Fruit fly (Drosophila melanogaster) whole organism, embryonic: ENCODE data around the gene CG10907.

Source experiments
- B-H1 ChIP-seq: fragments of 200-800 bp; sonication (Bioruptor generic); IDR thresholded peaks from 3 replicates; pipeline ENCODE4 v1.3.6; 2022; ENCODE audit warnings: missing biosample characterization, missing genetic modification characterization
- CG10543 ChIP-seq: fragments of 200-800 bp; sonication (Bioruptor generic); optimal IDR thresholded peaks from 3 replicates; lab custom pipeline; 2017; ENCODE audit warnings: missing biosample characterization, mild to moderate bottlenecking, missing genetic modification characterization, moderate library complexity
- CG12071 ChIP-seq: fragments of 200-800 bp; sonication (Bioruptor generic); optimal IDR thresholded peaks from 3 replicates; lab custom pipeline; 2018; ENCODE audit warnings: missing biosample characterization, mild to moderate bottlenecking, missing genetic modification characterization
- CG12299 ChIP-seq: fragments of 200-800 bp; sonication (Bioruptor generic); optimal IDR thresholded peaks from 2 replicates; lab custom pipeline; 2018; ENCODE audit warnings: missing biosample characterization, mild to moderate bottlenecking, missing genetic modification characterization
- CG12659 ChIP-seq: fragments of 200-800 bp; sonication (Bioruptor generic); optimal IDR thresholded peaks from 3 replicates; lab custom pipeline; 2017; ENCODE audit warnings: mild to moderate bottlenecking, missing biosample characterization, missing genetic modification reagents, missing genetic modification characterization
- CG14860 ChIP-seq: fragments of 200-800 bp; sonication (Bioruptor generic); IDR thresholded peaks from 3 replicates; pipeline ENCODE4 v1.3.6; 2022; ENCODE audit warnings: missing biosample characterization, missing genetic modification characterization; ENCODE audit not compliant: partially characterized antibody
- CG15479 ChIP-seq: fragments of 200-800 bp; sonication (Bioruptor generic); optimal IDR thresholded peaks from 3 replicates; lab custom pipeline; 2019; ENCODE audit warnings: missing biosample characterization, mild to moderate bottlenecking, missing genetic modification characterization, moderate library complexity
- CG16815 ChIP-seq: fragments of 200-800 bp; sonication (Bioruptor generic); optimal IDR thresholded peaks from 3 replicates; lab custom pipeline; 2017; ENCODE audit warnings: missing biosample characterization, mild to moderate bottlenecking, missing genetic modification characterization
- CG17385 ChIP-seq: fragments of 200-800 bp; sonication (Bioruptor generic); optimal IDR thresholded peaks from 3 replicates; lab custom pipeline; 2018; ENCODE audit warnings: missing biosample characterization, mild to moderate bottlenecking, missing genetic modification characterization
- CG18011 ChIP-seq: fragments of 200-800 bp; sonication (Bioruptor generic); optimal IDR thresholded peaks from 2 replicates; lab custom pipeline; 2017; ENCODE audit warnings: missing biosample characterization, missing genetic modification characterization, mild to moderate bottlenecking, moderate library complexity, missing genotype
- CG18476 ChIP-seq: fragments of 200-800 bp; sonication (Bioruptor generic); optimal IDR thresholded peaks from 2 replicates; lab custom pipeline; 2016; ENCODE audit warnings: missing biosample characterization, mild to moderate bottlenecking, missing genetic modification characterization
- CG18619 ChIP-seq: fragments of 200-800 bp; sonication (Bioruptor generic); optimal IDR thresholded peaks from 3 replicates; lab custom pipeline; 2017; ENCODE audit warnings: missing biosample characterization, mild to moderate bottlenecking, missing genetic modification characterization
- CG3065 ChIP-seq: fragments of 200-800 bp; sonication (Bioruptor generic); optimal IDR thresholded peaks from 2 replicates; lab custom pipeline; 2016; ENCODE audit warnings: missing biosample characterization, missing genetic modification characterization
- CG32767 ChIP-seq: fragments of 200-800 bp; sonication (Bioruptor generic); IDR thresholded peaks from 2 replicates; pipeline ENCODE4 v1.3.6; 2022; ENCODE audit warnings: missing biosample characterization, missing genetic modification characterization
- CG3281 ChIP-seq: fragments of 200-800 bp; sonication (Bioruptor generic); optimal IDR thresholded peaks from 3 replicates; lab custom pipeline; 2017; ENCODE audit warnings: missing biosample characterization, mild to moderate bottlenecking, missing genetic modification characterization
- CG34224 ChIP-seq: fragments of 200-800 bp; sonication (Bioruptor generic); IDR thresholded peaks from 3 replicates; pipeline ENCODE4 v1.3.6; 2022; ENCODE audit warnings: missing biosample characterization, missing genetic modification characterization; ENCODE audit not compliant: partially characterized antibody
- CG34376 ChIP-seq: fragments of 200-800 bp; sonication (Bioruptor generic); optimal IDR thresholded peaks from 2 replicates; lab custom pipeline; 2018; ENCODE audit warnings: missing biosample characterization, mild to moderate bottlenecking, missing genetic modification characterization
- CG4617 ChIP-seq: fragments of 200-800 bp; sonication (Bioruptor generic); optimal IDR thresholded peaks from 3 replicates; lab custom pipeline; 2016; ENCODE audit warnings: missing biosample characterization, missing genetic modification characterization, borderline replicate concordance
- CG5245 ChIP-seq: fragments of 200-800 bp; sonication (Bioruptor generic); optimal IDR thresholded peaks from 3 replicates; lab custom pipeline; 2016; ENCODE audit warnings: missing biosample characterization, missing genetic modification characterization
- CG7839 ChIP-seq: fragments of 200-800 bp; sonication (Bioruptor generic); optimal IDR thresholded peaks from 3 replicates; lab custom pipeline; 2018; ENCODE audit warnings: missing biosample characterization, mild to moderate bottlenecking, missing genetic modification characterization, moderate library complexity
- CG7963 ChIP-seq: fragments of 200-800 bp; sonication (Bioruptor generic); IDR thresholded peaks from 3 replicates; pipeline ENCODE4 v1.3.6; 2022; ENCODE audit warnings: missing biosample characterization, missing genetic modification characterization; ENCODE audit not compliant: partially characterized antibody
- Dad ChIP-seq: fragments of 200-800 bp; sonication (Bioruptor generic); optimal IDR thresholded peaks from 3 replicates; lab custom pipeline; 2016; ENCODE audit warnings: missing biosample characterization, missing genetic modification characterization
- E2f1 ChIP-seq: fragments of 200-800 bp; sonication (Bioruptor generic); IDR thresholded peaks from 2 replicates; pipeline ENCODE4 v1.3.6; 2022; ENCODE audit warnings: missing biosample characterization, missing genetic modification characterization
- Fer1 ChIP-seq: fragments of 200-800 bp; sonication (Bioruptor generic); optimal IDR thresholded peaks from 2 replicates; lab custom pipeline; 2017; ENCODE audit warnings: missing biosample characterization, mild to moderate bottlenecking, missing genetic modification characterization
- HLHmδ ChIP-seq: fragments of 200-800 bp; sonication (Bioruptor generic); optimal IDR thresholded peaks from 2 replicates; lab custom pipeline; 2018; ENCODE audit warnings: missing biosample characterization, mild to moderate bottlenecking, missing genetic modification characterization, moderate library complexity
- Hand ChIP-seq: fragments of 200-800 bp; sonication (Bioruptor generic); optimal IDR thresholded peaks from 2 replicates; lab custom pipeline; 2017; ENCODE audit warnings: mild to moderate bottlenecking, missing biosample characterization, missing genetic modification reagents, missing genetic modification characterization
- Hsf ChIP-seq: fragments of 200-800 bp; sonication (Bioruptor generic); optimal IDR thresholded peaks from 3 replicates; lab custom pipeline; 2016; ENCODE audit warnings: missing biosample characterization, missing genetic modification characterization
- MBD-R2 ChIP-seq: fragments of 200-800 bp; sonication (Bioruptor generic); IDR thresholded peaks from 2 replicates; pipeline ENCODE4 v1.3.6; 2022; ENCODE audit warnings: missing biosample characterization, missing genetic modification characterization
- Mad ChIP-seq: fragments of 200-800 bp; sonication (Bioruptor generic); optimal IDR thresholded peaks from 2 replicates; lab custom pipeline; 2016; ENCODE audit warnings: missing biosample characterization, missing genetic modification characterization
- Neu2 ChIP-seq: fragments of 200-800 bp; sonication (Bioruptor generic); optimal IDR thresholded peaks from 3 replicates; lab custom pipeline; 2016; ENCODE audit warnings: missing biosample characterization, missing genetic modification characterization, borderline replicate concordance
- NfI ChIP-seq: fragments of 200-800 bp; sonication (Bioruptor generic); optimal IDR thresholded peaks from 3 replicates; lab custom pipeline; 2018; ENCODE audit warnings: missing biosample characterization, mild to moderate bottlenecking, missing genetic modification characterization, moderate library complexity
- Oaz ChIP-seq: fragments of 200-800 bp; sonication (Bioruptor generic); IDR thresholded peaks from 2 replicates; pipeline ENCODE4 v1.3.6; 2022; ENCODE audit warnings: missing biosample characterization, missing genetic modification characterization
- Oli ChIP-seq: fragments of 200-800 bp; sonication (Bioruptor generic); optimal IDR thresholded peaks from 2 replicates; lab custom pipeline; 2018; ENCODE audit warnings: missing biosample characterization, mild to moderate bottlenecking, missing genetic modification characterization, moderate library complexity
- Sin3A ChIP-seq: fragments of >200 bp; optimal IDR thresholded peaks from 2 replicates; lab custom pipeline; 2018
- amos ChIP-seq: fragments of 200-800 bp; sonication (Bioruptor generic); IDR thresholded peaks from 2 replicates; pipeline ENCODE4 v1.3.6; 2022; ENCODE audit warnings: missing biosample characterization, missing genetic modification characterization; ENCODE audit not compliant: partially characterized antibody
- ash1 ChIP-seq: fragments of 200-800 bp; sonication (Bioruptor generic); optimal IDR thresholded peaks from 2 replicates; lab custom pipeline; 2018; ENCODE audit warnings: missing biosample characterization, mild to moderate bottlenecking, missing genetic modification characterization
- bigmax ChIP-seq: fragments of 200-800 bp; sonication (Bioruptor generic); optimal IDR thresholded peaks from 2 replicates; lab custom pipeline; 2018; ENCODE audit warnings: missing biosample characterization, mild to moderate bottlenecking, missing genetic modification characterization
- crc ChIP-seq: fragments of 200-800 bp; sonication (Bioruptor generic); optimal IDR thresholded peaks from 2 replicates; lab custom pipeline; 2016; ENCODE audit warnings: missing biosample characterization, missing genetic modification characterization
- dmrt99B ChIP-seq: fragments of 200-800 bp; sonication (Bioruptor generic); optimal IDR thresholded peaks from 2 replicates; lab custom pipeline; 2018; ENCODE audit warnings: missing biosample characterization, mild to moderate bottlenecking, missing genetic modification characterization, moderate library complexity
- dpn ChIP-seq, 2 experiments: fragments of 200-800 bp; sonication (Bioruptor generic); optimal IDR thresholded peaks; 3 replicates each; lab custom pipeline; 2016; ENCODE audit warnings: missing biosample characterization in 2 of 2, missing genetic modification characterization in 2 of 2
- en ChIP-seq: fragments of 200-800 bp; sonication (Bioruptor generic); optimal IDR thresholded peaks from 2 replicates; lab custom pipeline; 2016; ENCODE audit warnings: missing biosample characterization, missing genetic modification characterization
- eve ChIP-seq, 2 experiments: fragments of >200 bp; optimal IDR thresholded peaks; 2 replicates each; lab custom pipeline; 2017; ENCODE audit warnings: missing biosample characterization in 2 of 2, missing genetic modification characterization in 2 of 2
- fd102C ChIP-seq: fragments of 200-800 bp; sonication (Bioruptor generic); optimal IDR thresholded peaks from 2 replicates; lab custom pipeline; 2018; ENCODE audit warnings: missing biosample characterization, mild to moderate bottlenecking, missing genetic modification characterization, moderate library complexity
- gce ChIP-seq: fragments of 200-800 bp; sonication (Bioruptor generic); IDR thresholded peaks from 3 replicates; pipeline ENCODE4 v1.3.6; 2022; ENCODE audit warnings: missing biosample characterization, missing genetic modification characterization
- gro ChIP-seq: fragments of 200-800 bp; sonication (Bioruptor generic); optimal IDR thresholded peaks from 2 replicates; lab custom pipeline; 2016; ENCODE audit warnings: missing biosample characterization, missing genetic modification characterization
- ham ChIP-seq: fragments of 200-800 bp; sonication (Bioruptor generic); IDR thresholded peaks from 2 replicates; pipeline ENCODE4 v1.3.6; 2022; ENCODE audit warnings: missing biosample characterization, missing genetic modification characterization
- inv ChIP-seq: fragments of 200-800 bp; sonication (Bioruptor generic); IDR thresholded peaks from 2 replicates; pipeline ENCODE4 v1.3.6; 2022; ENCODE audit warnings: missing biosample characterization, missing genetic modification characterization; ENCODE audit not compliant: partially characterized antibody
- kah ChIP-seq: fragments of 200-800 bp; sonication (Bioruptor generic); optimal IDR thresholded peaks from 2 replicates; lab custom pipeline; 2018; ENCODE audit warnings: missing biosample characterization, mild to moderate bottlenecking, missing genetic modification characterization
- lilli ChIP-seq: fragments of 200-800 bp; sonication (Bioruptor generic); optimal IDR thresholded peaks from 3 replicates; lab custom pipeline; 2016; ENCODE audit warnings: missing biosample characterization, missing genetic modification characterization
- stwl ChIP-seq: fragments of 200-800 bp; sonication (Bioruptor generic); optimal IDR thresholded peaks from 3 replicates; lab custom pipeline; 2018; ENCODE audit warnings: missing biosample characterization, mild to moderate bottlenecking, missing genetic modification characterization, moderate library complexity
- unpg ChIP-seq: fragments of 200-800 bp; sonication (Bioruptor generic); optimal IDR thresholded peaks from 3 replicates; lab custom pipeline; 2018; ENCODE audit warnings: missing biosample characterization, mild to moderate bottlenecking, missing genetic modification characterization, moderate library complexity

CG10907 gene

DNA sequence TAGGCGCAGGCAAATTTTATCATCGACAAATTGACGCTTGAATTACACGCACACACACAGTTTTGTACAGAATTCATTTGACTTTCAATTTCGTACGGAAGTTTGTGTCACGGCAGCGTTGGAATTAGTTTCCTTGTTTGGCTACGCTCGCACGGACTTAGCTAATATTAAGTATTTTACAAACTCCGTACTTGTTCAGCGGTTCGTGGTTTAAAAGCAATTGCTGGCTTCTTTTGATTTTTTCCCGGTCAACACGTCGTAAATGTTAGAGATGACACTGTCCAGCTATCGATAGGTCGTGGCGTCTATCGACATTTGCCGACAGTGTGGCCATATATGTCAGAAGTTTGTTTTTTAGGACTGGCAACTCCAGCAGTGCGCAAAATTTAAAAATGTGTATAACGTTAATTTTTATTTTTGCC, 40.0 kb downstream of the CG10907 start, which contains the start of gene CycA (continued):
- TF ChIP-seq bigmax (no peak), gce (GFP tag; lab: Robert Waterston, UW) (no peak), CG16815 (GFP tag; lab: Kevin White, UChicago) (no peak), ham (GFP tag; lab: Robert Waterston, UW) (no peak), CG17385 (no peak), unpg (GFP tag; lab: Kevin White, UChicago) (no peak), Fer1 (GFP tag; lab: Kevin White, UChicago) (peak; percentile 37), Neu2 (GFP tag; lab: Kevin White, UChicago) (no peak), CG34376 (GFP tag; lab: Kevin White, UChicago) (peak; percentile 43), Sin3A (lab: Kevin White, UChicago) (peak; percentile 56), CG7963 (GFP tag; lab: Robert Waterston, UW) (peak; percentile 61; the same call in 1 of the 3 replicates), inv (GFP tag; lab: Robert Waterston, UW) (peak; percentile 78), ash1 (GFP tag; lab: Kevin White, UChicago) (no peak), gro (GFP tag; lab: Kevin White, UChicago) (peak; percentile 55), eve (GFP tag; optimal IDR thresholded peaks at IDR 0.05; lab: Kevin White, UChicago) (no peak), CG12659 (GFP tag; lab: Kevin White, UChicago) (peak; percentile 52), Dad (GFP tag; lab: Kevin White, UChicago) (peak; percentile 23), lilli (GFP tag; lab: Kevin White, UChicago) (peak; percentile 0), CG7839 (no peak), HLHmδ (no peak), Oli (no peak), CG32767 (GFP tag; lab: Robert Waterston, UW) (no peak), E2f1 (GFP tag; lab: Robert Waterston, UW) (no peak), CG3281 (no peak), Hsf (GFP tag; lab: Kevin White, UChicago) (no peak), CG34224 (GFP tag; lab: Robert Waterston, UW) (peak; percentile 79), stwl (tag; lab: Kevin White, UChicago) (peak; percentile 82), CG3065 (GFP tag; lab: Kevin White, UChicago) (no peak), CG18011 (GFP tag; lab: Kevin White, UChicago) (no peak), CG12299 (tag; lab: Kevin White, UChicago) (peak; percentile 32), CG10543 (GFP tag; lab: Kevin White, UChicago) (no peak), amos (GFP tag; lab: Robert Waterston, UW) (peak; percentile 94), en (GFP tag; lab: Kevin White, UChicago) (no peak), NfI (GFP tag; lab: Kevin White, UChicago) (no peak), dpn (GFP tag; optimal IDR thresholded peaks at IDR 0.05; lab: Kevin White, UChicago) (peak in 1 of 2 experiments; percentile 0), CG5245 (no peak), CG15479 (GFP tag; lab: Kevin White, UChicago) (no peak), CG12071 (GFP tag; lab: Kevin White, UChicago) (no peak), crc (GFP tag; lab: Kevin White, UChicago) (no peak), CG14860 (GFP tag; lab: Robert Waterston, UW) (peak; percentile 68), CG4617 (GFP tag; lab: Kevin White, UChicago) (peak; percentile 29), MBD-R2 (GFP tag; lab: Robert Waterston, UW) (peak; percentile 42), kah (GFP tag; lab: Kevin White, UChicago) (no peak), B-H1 (no peak), fd102C (GFP tag; lab: Kevin White, UChicago) (no peak), Mad (GFP tag; lab: Kevin White, UChicago) (peak; percentile 1), CG18619 (GFP tag; lab: Kevin White, UChicago) (no peak), dmrt99B (tag; lab: Kevin White, UChicago) (no peak), Oaz (no peak), Hand (no peak), CG18476 (no peak)
